Worm (Caenorhabditis elegans): ENCODE results near the gene T23C6.4.

DNA sequence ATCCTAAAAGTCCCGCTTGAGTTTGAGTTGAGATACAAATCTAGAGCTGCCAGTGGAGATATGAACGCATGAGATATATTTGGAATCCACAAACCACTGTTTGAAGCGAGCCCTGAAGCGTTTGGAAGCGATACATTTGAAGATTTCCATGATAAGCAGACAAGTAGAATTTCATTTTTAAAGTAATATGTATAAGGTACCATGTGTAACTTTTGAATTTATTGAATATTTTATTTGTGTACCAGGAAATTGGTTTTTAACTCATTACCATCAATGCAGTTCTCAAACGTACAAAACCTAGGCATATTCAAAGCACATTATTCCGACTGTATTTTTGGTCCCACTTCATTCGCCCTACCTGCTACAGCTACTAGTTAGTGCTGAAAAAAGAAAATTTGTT lies 28.5 kb upstream of the T23C6.4 start, which contains the start of gene B0302.2:
- TF ChIP-seq ztf-23 (GFP tag; IDR thresholded peaks at IDR 0.05) (no peak), tab-1 (GFP tag; IDR thresholded peaks at IDR 0.05) (no peak), ref-1 (GFP tag; conservative IDR thresholded peaks at IDR 0.05) (no peak), flt-1 (GFP tag; IDR thresholded peaks at IDR 0.05) (no peak)
